Worm (Caenorhabditis elegans): ENCODE data around the gene F09F9.5.

Gene F09F9.5

ce11 chrX:4142202-4142601 lies 24.5 kb downstream of the F09F9.5 start (continued):
- TF ChIP-seq egl-13 (tag; optimal IDR thresholded peaks at IDR 0.05) (peak; percentile 83), ceh-88 (GFP tag; IDR thresholded peaks at IDR 0.05) (peak; percentile 76), mef-2 (tag; optimal IDR thresholded peaks at IDR 0.05) (peak; percentile 77), mep-1 (tag; optimal IDR thresholded peaks at IDR 0.05) (peak; percentile 84), ama-1 (optimal IDR thresholded peaks at IDR 0.05) (no peak), isw-1 (GFP tag; IDR thresholded peaks at IDR 0.05) (peak; percentile 47), nhr-12 (tag; optimal IDR thresholded peaks at IDR 0.05) (peak; percentile 37), dsc-1 (tag; optimal IDR thresholded peaks at IDR 0.05) (peak; percentile 9), efl-3 (GFP tag; optimal IDR thresholded peaks at IDR 0.05) (no peak), irx-1 (tag; optimal IDR thresholded peaks at IDR 0.05) (peak; percentile 82), C16A3.4 (tag; optimal IDR thresholded peaks at IDR 0.05) (peak; percentile 55), pax-3 (tag; optimal IDR thresholded peaks at IDR 0.05) (peak; percentile 76), snpc-4 (tag; optimal IDR thresholded peaks at IDR 0.05) (peak; percentile 60), ceh-63 (GFP tag; optimal IDR thresholded peaks at IDR 0.05) (no peak), alr-1 (tag; optimal IDR thresholded peaks at IDR 0.05; ENCODE audit: borderline replicate concordance) (no peak), skn-1 (tag; optimal IDR thresholded peaks at IDR 0.05) (peak; percentile 75), grh-1 (GFP tag; IDR thresholded peaks at IDR 0.05) (peak; percentile 76), swsn-7 (tag; optimal IDR thresholded peaks at IDR 0.05) (peak; percentile 83), ets-5 (GFP tag; IDR thresholded peaks at IDR 0.05) (no peak), lin-35 (GFP tag; optimal IDR thresholded peaks at IDR 0.05) (peak; percentile 19 to 88), efl-1 (optimal IDR thresholded peaks at IDR 0.05) (peak; percentile 39 to 47), efl-1 (GFP tag; optimal IDR thresholded peaks at IDR 0.05 in 1 of 2) (peak; percentile 19 to 95), C34B4.2 (tag; optimal IDR thresholded peaks at IDR 0.05) (no peak), unc-86 (tag; optimal IDR thresholded peaks at IDR 0.05) (peak; percentile 60), lin-14 (GFP tag; optimal IDR thresholded peaks at IDR 0.05) (peak; percentile 98), aha-1 (tag; optimal IDR thresholded peaks at IDR 0.05) (peak; percentile 100), ceh-8 (GFP tag; optimal IDR thresholded peaks at IDR 0.05) (peak; percentile 35), jun-1 (tag; optimal IDR thresholded peaks at IDR 0.05) (peak; percentile 53), egl-27 (tag; optimal IDR thresholded peaks at IDR 0.05) (no peak), ceh-82 (tag; optimal IDR thresholded peaks at IDR 0.05) (peak in 2 of 3 experiments; percentile 30 to 41), nhr-47 (tag; optimal IDR thresholded peaks at IDR 0.05) (peak; percentile 90), nhr-20 (tag; optimal IDR thresholded peaks at IDR 0.05) (peak; percentile 99), elt-2 (tag; optimal IDR thresholded peaks at IDR 0.05) (peak; percentile 90), ztf-4 (tag; optimal IDR thresholded peaks at IDR 0.05) (peak; percentile 91), ceh-90 (tag; optimal IDR thresholded peaks at IDR 0.05) (no peak), nhr-237 (tag; optimal IDR thresholded peaks at IDR 0.05) (no peak), nhr-90 (tag; optimal IDR thresholded peaks at IDR 0.05; ENCODE audit: poor library complexity) (peak; percentile 95), C04F5.9 (tag; optimal IDR thresholded peaks at IDR 0.05) (peak; percentile 48), elt-3 (tag; optimal IDR thresholded peaks at IDR 0.05) (peak in 2 of 6 experiments; percentile 72 to 75), aly-2 (tag; optimal IDR thresholded peaks at IDR 0.05) (no peak), blmp-1 (tag; optimal IDR thresholded peaks at IDR 0.05) (peak; percentile 48), mab-9 (GFP tag; IDR thresholded peaks at IDR 0.05) (peak; percentile 67; the same call in 1 of the 2 replicates)

- TF ChIP-seq mab-9 (GFP tag; IDR thresholded peaks at IDR 0.05) (peak; percentile 23; the same call in 1 of the 2 replicates), ztf-4 (tag; optimal IDR thresholded peaks at IDR 0.05) (peak; percentile 87), nhr-12 (tag; optimal IDR thresholded peaks at IDR 0.05) (no peak), sox-4 (tag; optimal IDR thresholded peaks at IDR 0.05) (no peak), elt-2 (tag; optimal IDR thresholded peaks at IDR 0.05) (peak; percentile 63), hlh-17 (GFP tag; optimal IDR thresholded peaks at IDR 0.05; ENCODE audit: borderline replicate concordance) (no peak), lin-39 (tag; optimal IDR thresholded peaks at IDR 0.05) (peak; percentile 21), mep-1 (tag; optimal IDR thresholded peaks at IDR 0.05) (peak; percentile 77), aha-1 (tag; optimal IDR thresholded peaks at IDR 0.05) (peak; percentile 67), nhr-90 (tag; optimal IDR thresholded peaks at IDR 0.05; ENCODE audit: poor library complexity) (no peak), tlp-1 (tag; optimal IDR thresholded peaks at IDR 0.05) (no peak), rnt-1 (tag; optimal IDR thresholded peaks at IDR 0.05) (peak; percentile 88), unc-30 (tag; optimal IDR thresholded peaks at IDR 0.05) (no peak), lin-14 (GFP tag; optimal IDR thresholded peaks at IDR 0.05) (no peak), mef-2 (tag; optimal IDR thresholded peaks at IDR 0.05) (no peak), ceh-88 (GFP tag; IDR thresholded peaks at IDR 0.05) (no peak), sup-37 (GFP tag; optimal IDR thresholded peaks at IDR 0.05) (no peak), pax-3 (tag; optimal IDR thresholded peaks at IDR 0.05) (no peak), efl-3 (GFP tag; optimal IDR thresholded peaks at IDR 0.05) (no peak), pqm-1 (tag; optimal IDR thresholded peaks at IDR 0.05) (no peak), lsy-2 (tag; optimal IDR thresholded peaks at IDR 0.05) (peak; percentile 33 to 37), zag-1 (tag; optimal IDR thresholded peaks at IDR 0.05) (no peak)
Measured at ce11 chrX:4142648-4143259, 25.0 kb downstream of the F09F9.5 start.

All from whole organism, L1 larva.